Worm (Caenorhabditis elegans): ENCODE data around the gene math-8.

ce11 chrII:1878663-1879062 lies 10.3 kb downstream of the math-8 start, which contains the start of gene math-16:
- TF ChIP-seq ZK546.5 (tag; optimal IDR thresholded peaks at IDR 0.05) (no peak), nhr-11 (tag; optimal IDR thresholded peaks at IDR 0.05) (no peak), sea-2 (GFP tag; optimal IDR thresholded peaks at IDR 0.05) (no peak), tbx-2 (tag; optimal IDR thresholded peaks at IDR 0.05) (no peak), elt-2 (tag; optimal IDR thresholded peaks at IDR 0.05) (no peak), hmg-11 (tag; optimal IDR thresholded peaks at IDR 0.05) (no peak), egl-5 (tag; optimal IDR thresholded peaks at IDR 0.05) (no peak), fos-1 (tag; optimal IDR thresholded peaks at IDR 0.05) (no peak), egl-27 (tag; optimal IDR thresholded peaks at IDR 0.05) (no peak), zag-1 (tag; optimal IDR thresholded peaks at IDR 0.05) (no peak), nhr-12 (tag; optimal IDR thresholded peaks at IDR 0.05) (no peak)
